Fruit fly (Drosophila melanogaster) whole organism, embryonic: ENCODE measurements around the gene CG16790.

Experiments
- Adf1 ChIP-seq: fragments of 200-800 bp; sonication (Bioruptor generic); IDR thresholded peaks from 2 replicates; pipeline ENCODE4 v1.3.6; 2022; ENCODE audit warnings: missing biosample characterization, missing genetic modification characterization
- B-H1 ChIP-seq: fragments of 200-800 bp; sonication (Bioruptor generic); IDR thresholded peaks from 3 replicates; pipeline ENCODE4 v1.3.6; 2022; ENCODE audit warnings: missing biosample characterization, missing genetic modification characterization
- CG10209 ChIP-seq: fragments of 200-800 bp; sonication (Bioruptor generic); optimal IDR thresholded peaks from 3 replicates; lab custom pipeline; 2017; ENCODE audit warnings: missing biosample characterization, mild to moderate bottlenecking, missing genetic modification characterization, missing genetic modification reagents
- CG11504 ChIP-seq: fragments of 200-800 bp; sonication (Bioruptor generic); optimal IDR thresholded peaks from 3 replicates; lab custom pipeline; 2019; ENCODE audit warnings: missing biosample characterization, mild to moderate bottlenecking, missing genetic modification characterization, moderate library complexity
- CG12744 ChIP-seq: fragments of 200-800 bp; sonication (Bioruptor generic); optimal IDR thresholded peaks from 2 replicates; lab custom pipeline; 2016; ENCODE audit warnings: missing biosample characterization, missing genetic modification characterization
- CG1529 ChIP-seq: fragments of 200-800 bp; sonication (Bioruptor generic); optimal IDR thresholded peaks from 3 replicates; lab custom pipeline; 2018; ENCODE audit warnings: missing biosample characterization, missing genetic modification characterization
- CG15514 ChIP-seq: fragments of 200-800 bp; sonication (Bioruptor generic); optimal IDR thresholded peaks from 3 replicates; lab custom pipeline; 2017; ENCODE audit warnings: missing biosample characterization, missing genetic modification characterization, mild to moderate bottlenecking, moderate library complexity, missing genetic modification reagents
- CG17359 ChIP-seq: fragments of 200-800 bp; sonication (Bioruptor generic); optimal IDR thresholded peaks from 3 replicates; lab custom pipeline; 2018; ENCODE audit warnings: missing biosample characterization, mild to moderate bottlenecking, missing genetic modification characterization, moderate library complexity
- CG17568 ChIP-seq: fragments of 200-800 bp; sonication (Bioruptor generic); optimal IDR thresholded peaks from 2 replicates; lab custom pipeline; 2018; ENCODE audit warnings: missing biosample characterization, mild to moderate bottlenecking, missing genetic modification characterization, moderate library complexity
- CG17612 ChIP-seq: fragments of 200-800 bp; sonication (Bioruptor generic); IDR thresholded peaks from 2 replicates; pipeline ENCODE4 v1.3.6; 2022; ENCODE audit warnings: missing biosample characterization, missing genetic modification characterization
- CG17802 ChIP-seq: fragments of 200-800 bp; sonication (Bioruptor generic); optimal IDR thresholded peaks from 2 replicates; lab custom pipeline; 2018; ENCODE audit warnings: missing biosample characterization, mild to moderate bottlenecking, missing genetic modification characterization, moderate library complexity
- CG2199 ChIP-seq: fragments of 200-800 bp; sonication (Bioruptor generic); IDR thresholded peaks from 3 replicates; pipeline ENCODE4 v1.3.6; 2022; ENCODE audit warnings: missing biosample characterization, missing genetic modification characterization
- CG3407 ChIP-seq: fragments of 200-800 bp; sonication (Bioruptor generic); optimal IDR thresholded peaks from 2 replicates; lab custom pipeline; 2018; ENCODE audit warnings: missing biosample characterization, mild to moderate bottlenecking, missing genetic modification characterization
- CG4328 ChIP-seq: fragments of 200-800 bp; sonication (Bioruptor generic); optimal IDR thresholded peaks from 3 replicates; lab custom pipeline; 2017; ENCODE audit warnings: missing biosample characterization, missing genetic modification reagents, missing genetic modification characterization
- CG5953 ChIP-seq: fragments of 200-800 bp; sonication (Bioruptor generic); IDR thresholded peaks from 2 replicates; pipeline ENCODE4 v1.3.6; 2022; ENCODE audit warnings: missing biosample characterization, missing genetic modification characterization
- CG6683 ChIP-seq: fragments of 200-800 bp; sonication (Bioruptor generic); optimal IDR thresholded peaks from 2 replicates; lab custom pipeline; 2017; ENCODE audit warnings: missing biosample characterization, mild to moderate bottlenecking, missing genetic modification characterization, missing genetic modification reagents
- CG7928 ChIP-seq: fragments of 200-800 bp; sonication (Bioruptor generic); optimal IDR thresholded peaks from 2 replicates; lab custom pipeline; 2017; ENCODE audit warnings: missing biosample characterization, mild to moderate bottlenecking, missing genetic modification characterization
- CG8388 ChIP-seq: fragments of 200-800 bp; sonication (Bioruptor generic); optimal IDR thresholded peaks from 2 replicates; lab custom pipeline; 2019; ENCODE audit warnings: missing biosample characterization, mild to moderate bottlenecking, missing genetic modification characterization, moderate library complexity
- CG9215 ChIP-seq: fragments of 200-800 bp; sonication (Bioruptor generic); IDR thresholded peaks from 2 replicates; pipeline ENCODE4 v1.3.6; 2022; ENCODE audit warnings: missing biosample characterization, missing genetic modification characterization
- Deaf1 ChIP-seq: fragments of 200-800 bp; optimal IDR thresholded peaks from 3 replicates; lab custom pipeline; 2019; ENCODE audit warnings: missing biosample characterization, mild to moderate bottlenecking, missing genetic modification characterization, moderate library complexity
- Drgx ChIP-seq: fragments of 200-800 bp; sonication (Bioruptor generic); IDR thresholded peaks from 2 replicates; pipeline ENCODE4 v1.3.6; 2022; ENCODE audit warnings: missing biosample characterization, missing genetic modification characterization
- HLH4C ChIP-seq: fragments of 200-800 bp; sonication (Bioruptor generic); IDR thresholded peaks from 3 replicates; pipeline ENCODE4 v1.3.6; 2022; ENCODE audit warnings: missing biosample characterization, missing genetic modification characterization; ENCODE audit not compliant: partially characterized antibody
- Hey ChIP-seq: fragments of 200-800 bp; sonication (Bioruptor generic); optimal IDR thresholded peaks from 3 replicates; lab custom pipeline; 2018; ENCODE audit warnings: missing biosample characterization, mild to moderate bottlenecking, missing genetic modification characterization
- Hr3 ChIP-seq: fragments of 200-800 bp; sonication (Bioruptor generic); optimal IDR thresholded peaks from 3 replicates; lab custom pipeline; 2016; ENCODE audit warnings: missing biosample characterization, missing genetic modification characterization
- NC2α ChIP-seq: fragments of 200-800 bp; sonication (Bioruptor generic); optimal IDR thresholded peaks from 2 replicates; lab custom pipeline; 2016; ENCODE audit warnings: missing biosample characterization, missing genetic modification characterization
- NFAT ChIP-seq: fragments of 200-800 bp; sonication (Bioruptor generic); IDR thresholded peaks from 2 replicates; pipeline ENCODE4 v1.3.6; 2022; ENCODE audit warnings: missing biosample characterization, missing genetic modification characterization
- al ChIP-seq: fragments of 200-800 bp; sonication (Bioruptor generic); IDR thresholded peaks from 2 replicates; pipeline ENCODE4 v1.3.6; 2022; ENCODE audit warnings: missing biosample characterization, missing genetic modification characterization
- bcd ChIP-seq: fragments of 200-800 bp; sonication (Bioruptor generic); optimal IDR thresholded peaks from 2 replicates; lab custom pipeline; 2017; ENCODE audit warnings: missing biosample characterization, mild to moderate bottlenecking, missing genetic modification characterization
- croc ChIP-seq: fragments of 200-800 bp; sonication (Bioruptor generic); conservative IDR thresholded peaks from 3 replicates; pipeline ENCODE4 v1.3.6; 2022; ENCODE audit warnings: missing biosample characterization, missing genetic modification characterization
- crp ChIP-seq, 2 experiments: fragments of 200-800 bp; sonication (Bioruptor generic); optimal IDR thresholded peaks; 2 replicates in 1 of 2; 3 replicates in 1 of 2; lab custom pipeline; 2017; ENCODE audit warnings: missing biosample characterization in 2 of 2, missing genetic modification characterization in 2 of 2, mild to moderate bottlenecking in 1 of 2, moderate library complexity in 1 of 2
- cwo ChIP-seq: fragments of 200-800 bp; sonication (Bioruptor generic); optimal IDR thresholded peaks from 3 replicates; lab custom pipeline; 2017; ENCODE audit warnings: missing biosample characterization, missing genetic modification characterization, mild to moderate bottlenecking, moderate library complexity, missing genetic modification reagents
- disco-r ChIP-seq: fragments of 200-800 bp; sonication (Bioruptor generic); optimal IDR thresholded peaks from 2 replicates; lab custom pipeline; 2016; ENCODE audit warnings: missing biosample characterization, missing genetic modification characterization
- dmrt11E ChIP-seq: fragments of 200-800 bp; sonication (Bioruptor generic); optimal IDR thresholded peaks from 3 replicates; lab custom pipeline; 2018; ENCODE audit warnings: missing biosample characterization, mild to moderate bottlenecking, missing genetic modification characterization, moderate library complexity
- gem ChIP-seq: fragments of 200-800 bp; sonication (Bioruptor generic); optimal IDR thresholded peaks from 2 replicates; lab custom pipeline; 2019; ENCODE audit warnings: missing biosample characterization, mild to moderate bottlenecking, missing genetic modification characterization, moderate library complexity
- mam ChIP-seq: fragments of 200-800 bp; sonication (Bioruptor generic); optimal IDR thresholded peaks from 3 replicates; lab custom pipeline; 2016; ENCODE audit warnings: missing biosample characterization, missing genetic modification characterization
- nau ChIP-seq: fragments of 200-800 bp; sonication (Bioruptor generic); optimal IDR thresholded peaks from 3 replicates; lab custom pipeline; 2017; ENCODE audit warnings: missing biosample characterization, mild to moderate bottlenecking, missing genetic modification characterization, missing genetic modification reagents
- nerfin-1 ChIP-seq: fragments of 200-800 bp; sonication (Bioruptor generic); optimal IDR thresholded peaks from 3 replicates; lab custom pipeline; 2019; ENCODE audit warnings: missing biosample characterization, mild to moderate bottlenecking, missing genetic modification characterization, moderate library complexity
- pfk ChIP-seq: fragments of 200-800 bp; sonication (Bioruptor generic); optimal IDR thresholded peaks from 2 replicates; lab custom pipeline; 2018; ENCODE audit warnings: missing biosample characterization, mild to moderate bottlenecking, missing genetic modification characterization, moderate library complexity
- ranshi ChIP-seq: fragments of 200-800 bp; sonication (Bioruptor generic); IDR thresholded peaks from 2 replicates; pipeline ENCODE4 v1.3.6; 2022; ENCODE audit warnings: missing biosample characterization, missing genetic modification characterization
- row ChIP-seq: fragments of 200-800 bp; sonication (Bioruptor generic); IDR thresholded peaks from 3 replicates; pipeline ENCODE4 v1.3.6; 2022; ENCODE audit warnings: missing biosample characterization, missing genetic modification characterization
- sc ChIP-seq, 3 experiments: fragments of >200 bp in 2 of 3; fragments of 200-800 bp in 1 of 3; sonication (Bioruptor generic) in 1 of 3; optimal IDR thresholded peaks; 2 replicates in 2 of 3; 3 replicates in 1 of 3; lab custom pipeline; 2017; ENCODE audit warnings: mild to moderate bottlenecking in 1 of 3, missing biosample characterization in 1 of 3, missing genetic modification characterization in 1 of 3, missing genetic modification reagents in 1 of 3
- scrt ChIP-seq: fragments of 200-800 bp; sonication (Bioruptor generic); optimal IDR thresholded peaks from 2 replicates; lab custom pipeline; 2018; ENCODE audit warnings: missing biosample characterization, mild to moderate bottlenecking, missing genetic modification characterization, moderate library complexity
- sd ChIP-seq: fragments of 200-800 bp; sonication (Bioruptor generic); optimal IDR thresholded peaks from 3 replicates; lab custom pipeline; 2018; ENCODE audit warnings: missing biosample characterization, mild to moderate bottlenecking, missing genetic modification characterization, moderate library complexity
- seq ChIP-seq: fragments of 200-800 bp; sonication (Bioruptor generic); IDR thresholded peaks from 2 replicates; pipeline ENCODE4 v1.3.6; 2022; ENCODE audit warnings: missing biosample characterization, missing genetic modification characterization
- slbo ChIP-seq: fragments of 200-800 bp; sonication (Bioruptor generic); IDR thresholded peaks from 2 replicates; pipeline ENCODE4 v1.3.6; 2022; ENCODE audit warnings: missing biosample characterization, missing genetic modification characterization
- sqz ChIP-seq: fragments of 200-800 bp; sonication (Bioruptor generic); optimal IDR thresholded peaks from 3 replicates; lab custom pipeline; 2018; ENCODE audit warnings: missing biosample characterization, mild to moderate bottlenecking, missing genetic modification characterization
- toy ChIP-seq: fragments of 200-800 bp; sonication (Bioruptor generic); IDR thresholded peaks from 2 replicates; pipeline ENCODE4 v1.3.6; 2022; ENCODE audit warnings: missing biosample characterization, missing genetic modification characterization
- wek ChIP-seq: fragments of 200-800 bp; sonication (Bioruptor generic); optimal IDR thresholded peaks from 3 replicates; lab custom pipeline; 2018; ENCODE audit warnings: missing biosample characterization, mild to moderate bottlenecking, missing genetic modification characterization, moderate library complexity
- zen ChIP-seq: fragments of 200-800 bp; sonication (Bioruptor generic); optimal IDR thresholded peaks from 3 replicates; lab custom pipeline; 2018; ENCODE audit warnings: missing biosample characterization, mild to moderate bottlenecking, missing genetic modification characterization, moderate library complexity

CG16790 gene

DNA sequence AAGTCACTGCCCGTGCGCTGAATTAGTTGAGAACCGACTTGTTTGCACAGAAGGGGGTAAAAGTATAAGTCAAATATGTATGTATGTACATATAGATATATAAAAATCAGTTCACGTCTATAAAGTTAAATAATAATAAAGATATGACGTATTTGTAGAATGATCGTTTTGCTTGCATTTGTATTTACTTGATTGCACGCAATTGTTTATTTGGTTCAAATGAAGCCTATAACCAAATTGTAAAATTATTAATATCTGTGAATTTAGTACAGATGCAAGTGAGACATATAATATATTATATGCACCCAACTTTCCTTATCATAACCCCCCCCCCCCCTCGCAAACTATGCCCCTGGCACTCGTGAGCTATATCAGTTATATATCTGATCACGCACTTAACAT, 30.5 kb upstream of the CG16790 start (continued):
- TF ChIP-seq CG17612 (GFP tag; lab: Robert Waterston, UW) (0 out of 2 replicates have a peak, but pooled peaks have one; percentile 12), CG11504 (tag; lab: Kevin White, UChicago) (peak; percentile 66), CG6683 (GFP tag; lab: Kevin White, UChicago) (peak; percentile 26), mam (GFP tag; lab: Kevin White, UChicago) (no peak), row (GFP tag; lab: Robert Waterston, UW) (0 out of 3 replicates have a peak, but pooled peaks have one; percentile 14), crp (GFP tag; optimal IDR thresholded peaks at IDR 0.05; lab: Kevin White, UChicago) (no peak), CG12744 (no peak), CG7928 (GFP tag; lab: Kevin White, UChicago) (peak; percentile 37), sd (tag; lab: Kevin White, UChicago) (peak; percentile 2), sc (optimal IDR thresholded peaks at IDR 0.05; lab: Kevin White, UChicago) (no peak), sc (GFP tag; optimal IDR thresholded peaks at IDR 0.05; lab: Kevin White, UChicago) (no peak), wek (GFP tag; lab: Kevin White, UChicago) (peak; percentile 31), Hr3 (GFP tag; lab: Kevin White, UChicago) (no peak), bcd (peak; percentile 25), CG17802 (no peak), toy (GFP tag; lab: Robert Waterston, UW) (no peak), B-H1 (peak; percentile 27; the same call in 1 of the 3 replicates), CG8388 (GFP tag; lab: Kevin White, UChicago) (peak; percentile 8), slbo (GFP tag; lab: Robert Waterston, UW) (peak; percentile 67), NFAT (peak; percentile 40; the same call in 1 of the 2 replicates), CG4328 (GFP tag; lab: Kevin White, UChicago) (peak; percentile 28), Deaf1 (tag; lab: Kevin White, UChicago) (peak; percentile 36), zen (tag; lab: Kevin White, UChicago) (peak; percentile 6), seq (GFP tag; lab: Robert Waterston, UW) (no peak), nau (GFP tag; lab: Kevin White, UChicago) (peak; percentile 34), nerfin-1 (peak; percentile 43), NC2α (GFP tag; lab: Kevin White, UChicago) (no peak), CG17568 (GFP tag; lab: Kevin White, UChicago) (peak; percentile 36), Hey (no peak), disco-r (GFP tag; lab: Kevin White, UChicago) (no peak), ranshi (GFP tag; lab: Robert Waterston, UW) (peak; percentile 57), Drgx (GFP tag; lab: Robert Waterston, UW) (no peak), CG9215 (GFP tag; lab: Robert Waterston, UW) (peak; percentile 53), sqz (peak; percentile 27), Adf1 (GFP tag; lab: Robert Waterston, UW) (no peak), HLH4C (GFP tag; lab: Robert Waterston, UW) (no peak), CG15514 (peak; percentile 53), CG2199 (GFP tag; lab: Robert Waterston, UW) (no peak), cwo (GFP tag; lab: Kevin White, UChicago) (peak; percentile 78), CG3407 (GFP tag; lab: Kevin White, UChicago) (peak; percentile 37), dmrt11E (peak; percentile 39), al (GFP tag; lab: Robert Waterston, UW) (peak; percentile 52; the same call in 1 of the 2 replicates), CG1529 (GFP tag; lab: Kevin White, UChicago) (peak; percentile 15), CG5953 (no peak), croc (no peak), scrt (GFP tag; lab: Kevin White, UChicago) (peak; percentile 49), CG17359 (tag; lab: Kevin White, UChicago) (peak; percentile 56), CG10209 (peak; percentile 60), pfk (GFP tag; lab: Kevin White, UChicago) (no peak), gem (tag; lab: Kevin White, UChicago) (peak; percentile 57)
